Worm (Caenorhabditis elegans): ENCODE measurements around the gene col-116.

The col-116 gene

ce11 chrIV:8367887-8368286 is 12.2 kb downstream of the col-116 start:
- TF ChIP-seq elt-1 (tag; optimal IDR thresholded peaks at IDR 0.05) = no peak
- no peak for TF ChIP-seq mab-5 (tag; optimal IDR thresholded peaks at IDR 0.05)
- TF ChIP-seq unc-62 (GFP tag; optimal IDR thresholded peaks at IDR 0.05) = no peak
- TF ChIP-seq unc-55 (GFP tag; optimal IDR thresholded peaks at IDR 0.05) = no peak
- TF ChIP-seq alr-1 (tag; optimal IDR thresholded peaks at IDR 0.05) = no peak

- TF ChIP-seq sma-3 (GFP tag; optimal IDR thresholded peaks at IDR 0.05) (no peak), sem-4 (tag; optimal IDR thresholded peaks at IDR 0.05) (no peak), ztf-11 (tag; optimal IDR thresholded peaks at IDR 0.05) (no peak), peb-1 (tag; optimal IDR thresholded peaks at IDR 0.05) (no peak), nhr-21 (tag; optimal IDR thresholded peaks at IDR 0.05) (no peak), nhr-129 (tag; optimal IDR thresholded peaks at IDR 0.05) (no peak), nhr-23 (tag; optimal IDR thresholded peaks at IDR 0.05) (no peak), nhr-11 (tag; optimal IDR thresholded peaks at IDR 0.05) (no peak), alr-1 (tag; optimal IDR thresholded peaks at IDR 0.05) (no peak), R02D3.7 (tag; optimal IDR thresholded peaks at IDR 0.05) (no peak), F13H6.1 (tag; optimal IDR thresholded peaks at IDR 0.05) (no peak), lin-39 (tag; optimal IDR thresholded peaks at IDR 0.05) (no peak), nhr-237 (tag; optimal IDR thresholded peaks at IDR 0.05) (no peak), lsy-2 (tag; optimal IDR thresholded peaks at IDR 0.05) (no peak), C34F6.9 (tag; optimal IDR thresholded peaks at IDR 0.05) (no peak), unc-55 (GFP tag; optimal IDR thresholded peaks at IDR 0.05) (no peak), nhr-25 (tag; optimal IDR thresholded peaks at IDR 0.05) (no peak), ztf-4 (tag; optimal IDR thresholded peaks at IDR 0.05) (no peak)
Observed at ce11 chrIV:8369135-8369534, 13.4 kb downstream of the col-116 start, which contains the start of gene D2096.6. D2096.6 (minus strand) TSS chrIV:8369235.

ce11 chrIV:8375381-8375780 is 19.7 kb downstream of the col-116 start:
- TF ChIP-seq snpc-4 (tag; optimal IDR thresholded peaks at IDR 0.05) (peak; percentile 71), nhr-77 (tag; optimal IDR thresholded peaks at IDR 0.05) (no peak), nhr-21 (tag; optimal IDR thresholded peaks at IDR 0.05) (peak; percentile 66), elt-1 (tag; optimal IDR thresholded peaks at IDR 0.05) (no peak), lin-39 (tag; optimal IDR thresholded peaks at IDR 0.05) (no peak), skn-1 (tag; optimal IDR thresholded peaks at IDR 0.05) (no peak), dmd-4 (tag; optimal IDR thresholded peaks at IDR 0.05) (no peak), ceh-82 (tag; optimal IDR thresholded peaks at IDR 0.05) (no peak), ztf-4 (tag; optimal IDR thresholded peaks at IDR 0.05) (peak; percentile 74), egl-27 (tag; optimal IDR thresholded peaks at IDR 0.05) (peak; percentile 59), ZK546.5 (tag; optimal IDR thresholded peaks at IDR 0.05) (no peak), lsy-2 (tag; optimal IDR thresholded peaks at IDR 0.05) (peak; percentile 54 to 82), mdl-1 (tag; optimal IDR thresholded peaks at IDR 0.05) (no peak), unc-39 (tag; optimal IDR thresholded peaks at IDR 0.05) (no peak), nhr-10 (tag; optimal IDR thresholded peaks at IDR 0.05) (no peak), nhr-23 (tag; optimal IDR thresholded peaks at IDR 0.05) (no peak), ztf-11 (tag; optimal IDR thresholded peaks at IDR 0.05) (no peak), crh-2 (tag; optimal IDR thresholded peaks at IDR 0.05) (peak; percentile 85), zag-1 (tag; optimal IDR thresholded peaks at IDR 0.05) (peak; percentile 43), Y55F3AM.14 (GFP tag; optimal IDR thresholded peaks at IDR 0.05) (peak; percentile 68), mbf-1 (tag; optimal IDR thresholded peaks at IDR 0.05) (no peak), ceh-16 (tag; optimal IDR thresholded peaks at IDR 0.05) (peak; percentile 9), F13H6.1 (tag; optimal IDR thresholded peaks at IDR 0.05) (peak; percentile 74), fos-1 (tag; optimal IDR thresholded peaks at IDR 0.05) (peak; percentile 72), unc-62 (GFP tag; optimal IDR thresholded peaks at IDR 0.05) (no peak), alr-1 (tag; optimal IDR thresholded peaks at IDR 0.05) (no peak), nhr-11 (tag; optimal IDR thresholded peaks at IDR 0.05) (no peak), sem-4 (tag; optimal IDR thresholded peaks at IDR 0.05) (peak; percentile 21), nhr-237 (tag; optimal IDR thresholded peaks at IDR 0.05) (no peak), nhr-129 (tag; optimal IDR thresholded peaks at IDR 0.05) (peak; percentile 96), blmp-1 (tag; optimal IDR thresholded peaks at IDR 0.05; ENCODE audit: insufficient read depth) (no peak), nhr-12 (tag; optimal IDR thresholded peaks at IDR 0.05) (no peak), unc-55 (GFP tag; optimal IDR thresholded peaks at IDR 0.05) (no peak), R02D3.7 (tag; optimal IDR thresholded peaks at IDR 0.05) (peak; percentile 15), mab-5 (tag; optimal IDR thresholded peaks at IDR 0.05) (peak; percentile 32), elt-3 (tag; optimal IDR thresholded peaks at IDR 0.05) (no peak), aly-2 (tag; optimal IDR thresholded peaks at IDR 0.05) (no peak), peb-1 (tag; optimal IDR thresholded peaks at IDR 0.05) (no peak), sma-3 (GFP tag; optimal IDR thresholded peaks at IDR 0.05) (peak; percentile 81), nhr-6 (tag; optimal IDR thresholded peaks at IDR 0.05) (peak; percentile 74), C34F6.9 (tag; optimal IDR thresholded peaks at IDR 0.05) (peak; percentile 84), gmeb-1 (tag; optimal IDR thresholded peaks at IDR 0.05) (peak; percentile 71), sma-9 (GFP tag; optimal IDR thresholded peaks at IDR 0.05) (peak; percentile 89), sma-9 (tag; optimal IDR thresholded peaks at IDR 0.05) (no peak), lin-11 (tag; optimal IDR thresholded peaks at IDR 0.05) (peak; percentile 44), ama-1 (optimal IDR thresholded peaks at IDR 0.05) (no peak), lin-13 (GFP tag; optimal IDR thresholded peaks at IDR 0.05) (peak; percentile 82)

All from whole organism, L2 larva.